Worm (Caenorhabditis elegans) whole organism, young adult: Measurements from ENCODE around the gene T10B5.4.

Source experiments
- F22D6.2 ChIP-seq: sonication (generic microtip); optimal IDR thresholded peaks from 2 replicates; lab custom pipeline; 2016; ENCODE audit warnings: mild to moderate bottlenecking, missing genetic modification characterization, missing compliant biosample characterization
- F49E8.2 ChIP-seq: sonication (generic microtip); optimal IDR thresholded peaks from 3 replicates; lab custom pipeline; 2017; ENCODE audit warnings: missing genetic modification characterization, mild to moderate bottlenecking, missing compliant biosample characterization, antibody characterized with exemption, moderate library complexity; ENCODE audit not compliant: insufficient read depth
- Y67H2A.10 ChIP-seq: fragments of 200-800 bp; sonication (Bioruptor generic); conservative IDR thresholded peaks from 2 replicates; pipeline ENCODE4 v1.3.6; 2022; ENCODE audit warnings: missing genetic modification reagents, missing genetic modification characterization, missing compliant biosample characterization
- egrh-3 ChIP-seq: fragments of 200-800 bp; sonication (Bioruptor generic); IDR thresholded peaks from 2 replicates; pipeline ENCODE4 v1.3.6; 2022; ENCODE audit warnings: missing genetic modification reagents, missing genetic modification characterization, missing compliant biosample characterization
- fkh-3 ChIP-seq: sonication (generic microtip); optimal IDR thresholded peaks from 2 replicates; lab custom pipeline; 2016; ENCODE audit warnings: mild to moderate bottlenecking, missing genetic modification characterization, missing compliant biosample characterization
- hmg-1.2 ChIP-seq: fragments of 200-800 bp; sonication (Bioruptor generic); IDR thresholded peaks from 2 replicates; pipeline ENCODE4 v1.3.6; 2022; ENCODE audit warnings: missing genetic modification reagents, missing genetic modification characterization, missing compliant biosample characterization
- lir-1 ChIP-seq: fragments of 200-800 bp; sonication (Bioruptor generic); conservative IDR thresholded peaks from 2 replicates; pipeline ENCODE4 v1.3.6; 2022; ENCODE audit warnings: missing genetic modification reagents, missing genetic modification characterization, missing compliant biosample characterization
- lsl-1 ChIP-seq: fragments of 200-800 bp; sonication (Bioruptor generic); optimal IDR thresholded peaks from 2 replicates; lab custom pipeline; 2018; ENCODE audit warnings: mild to moderate bottlenecking, missing genetic modification characterization, moderate library complexity, missing compliant biosample characterization
- lsy-27 ChIP-seq: sonication (generic microtip); optimal IDR thresholded peaks from 2 replicates; lab custom pipeline; 2017; ENCODE audit warnings: missing genetic modification characterization, mild to moderate bottlenecking, missing compliant biosample characterization, antibody characterized with exemption, missing genotype, borderline replicate concordance; ENCODE audit not compliant: insufficient read depth
- snpc-4 ChIP-seq, 5 experiments: fragments of 150-350 bp in 1 of 5; sonication (generic microtip) in 4 of 5; optimal IDR thresholded peaks; 2 replicates each; lab custom pipeline; 2014 to 2018; ENCODE audit warnings: missing genetic modification characterization in 5 of 5, missing biosample characterization in 3 of 5, antibody characterized with exemption in 2 of 5, mild to moderate bottlenecking in 2 of 5, missing compliant biosample characterization in 2 of 5, missing genotype in 2 of 5, moderate library complexity in 2 of 5, missing genetic modification reagents in 1 of 5
- ztf-3 ChIP-seq: fragments of 200-800 bp; sonication (Bioruptor generic); optimal IDR thresholded peaks from 2 replicates; lab custom pipeline; 2018; ENCODE audit warnings: mild to moderate bottlenecking, missing genetic modification characterization, missing compliant biosample characterization

DNA sequence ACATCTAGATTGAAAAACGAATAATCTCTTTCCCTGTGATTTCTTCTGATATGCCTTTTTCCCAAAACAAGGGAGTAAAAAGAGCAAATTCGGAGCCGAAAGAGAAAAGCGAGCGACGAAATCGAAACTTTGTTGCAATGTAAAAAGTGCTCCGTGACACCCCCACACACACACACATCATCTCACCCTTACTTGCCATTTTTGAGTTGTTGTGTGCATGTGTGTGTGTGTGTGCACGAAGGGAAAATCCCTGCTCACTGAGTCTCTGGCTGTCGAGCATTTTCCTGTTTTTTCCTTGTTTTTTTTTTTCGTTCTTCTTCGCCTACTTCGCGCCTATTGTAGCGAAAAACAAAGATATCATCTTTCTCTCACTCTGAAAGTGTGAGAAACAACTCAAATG lies 15.4 kb upstream of the T10B5.4 start:
- no peak for TF ChIP-seq hmg-1.2
- no peak for TF ChIP-seq snpc-4 (GFP tag; optimal IDR thresholded peaks at IDR 0.05; lab: Kevin White, UChicago)
- TF ChIP-seq snpc-4 (tag; optimal IDR thresholded peaks at IDR 0.05; lab: Kevin White, UChicago), result no peak
- TF ChIP-seq egrh-3, result no peak
- no peak for TF ChIP-seq F49E8.2 (tag; lab: Kevin White, UChicago)
- no peak for TF ChIP-seq lsy-27
- TF ChIP-seq lir-1 (GFP tag; lab: Robert Waterston, UW), result no peak
- TF ChIP-seq ztf-3, result no peak
- TF ChIP-seq Y67H2A.10 (GFP tag; lab: Robert Waterston, UW), result no peak
- no peak for TF ChIP-seq F22D6.2 (tag; lab: Kevin White, UChicago)
- TF ChIP-seq lsl-1 (GFP tag; lab: Kevin White, UChicago), result no peak
- TF ChIP-seq fkh-3, result no peak
